Worm (Caenorhabditis elegans): ENCODE data around the gene scl-12.

The scl-12 gene

ce11 chrV:3812291-3812690, at the start of gene scl-12:
TSS of gene scl-12 (plus strand) at chrV:3812591.
- TF ChIP-seq him-1 (tag; optimal IDR thresholded peaks at IDR 0.05) (no peak), dao-5 (tag; optimal IDR thresholded peaks at IDR 0.05) (no peak), W03F9.2 (tag; optimal IDR thresholded peaks at IDR 0.05) (no peak)

ce11 chrV:3766904-3767303, 45.5 kb upstream of the scl-12 start, which contains the start of gene Y39H10A.1:
TSS of gene Y39H10A.1 (plus strand) at chrV:3767204.
- TF ChIP-seq dao-5 (tag; optimal IDR thresholded peaks at IDR 0.05) (no peak), W03F9.2 (tag; optimal IDR thresholded peaks at IDR 0.05) (no peak), him-1 (tag; optimal IDR thresholded peaks at IDR 0.05) (no peak)

- TF ChIP-seq W03F9.2 (tag; optimal IDR thresholded peaks at IDR 0.05) (no peak), dao-5 (tag; optimal IDR thresholded peaks at IDR 0.05) (no peak), him-1 (tag; optimal IDR thresholded peaks at IDR 0.05) (no peak)
These were observed 44.1 kb upstream of the scl-12 start, which contains the start of gene R08E5.4 for ce11 chrV:3768270-3768669. TSS of gene R08E5.4 (plus strand) at chrV:3768570.

- TF ChIP-seq dao-5 (tag; optimal IDR thresholded peaks at IDR 0.05) (no peak), W03F9.2 (tag; optimal IDR thresholded peaks at IDR 0.05) (no peak), him-1 (tag; optimal IDR thresholded peaks at IDR 0.05) (no peak)
These were observed 40.7 kb upstream of the scl-12 start, which contains the start of the genes R08E5.1 and rips-1 for ce11 chrV:3771437-3772256. TSS of gene R08E5.1 (minus strand) at chrV:3771518. TSS of gene rips-1 (plus strand) at chrV:3772021.

ce11 chrV:3773618-3774017, 38.8 kb upstream of the scl-12 start:
- TF ChIP-seq W03F9.2 (tag; optimal IDR thresholded peaks at IDR 0.05): no peak
- TF ChIP-seq him-1 (tag; optimal IDR thresholded peaks at IDR 0.05): no peak
- no peak for TF ChIP-seq dao-5 (tag; optimal IDR thresholded peaks at IDR 0.05)

ce11 chrV:3774653-3775052, 37.7 kb upstream of the scl-12 start:
- no peak for TF ChIP-seq W03F9.2 (tag; optimal IDR thresholded peaks at IDR 0.05)

- no peak for TF ChIP-seq dao-5 (tag; optimal IDR thresholded peaks at IDR 0.05)
- TF ChIP-seq him-1 (tag; optimal IDR thresholded peaks at IDR 0.05): no peak
- TF ChIP-seq W03F9.2 (tag; optimal IDR thresholded peaks at IDR 0.05): no peak
These were observed 36.3 kb upstream of the scl-12 start, which contains the start of gene cysl-3 for ce11 chrV:3776086-3776589. TSS of gene cysl-3 (minus strand) at chrV:3776136.

ce11 chrV:3776946-3777345, 35.4 kb upstream of the scl-12 start:
- TF ChIP-seq dao-5 (tag; optimal IDR thresholded peaks at IDR 0.05) (no peak), W03F9.2 (tag; optimal IDR thresholded peaks at IDR 0.05) (no peak), him-1 (tag; optimal IDR thresholded peaks at IDR 0.05) (no peak)

ce11 chrV:3784167-3784734, 28.1 kb upstream of the scl-12 start, which contains the start of gene R08F11.1:
TSS of gene R08F11.1 (minus strand) at chrV:3784217.
- TF ChIP-seq him-1 (tag; optimal IDR thresholded peaks at IDR 0.05) (no peak), W03F9.2 (tag; optimal IDR thresholded peaks at IDR 0.05) (no peak), dao-5 (tag; optimal IDR thresholded peaks at IDR 0.05) (no peak)

ce11 chrV:3788538-3788937, 23.9 kb upstream of the scl-12 start:
- TF ChIP-seq dao-5 (tag; optimal IDR thresholded peaks at IDR 0.05) (no peak), W03F9.2 (tag; optimal IDR thresholded peaks at IDR 0.05) (no peak), him-1 (tag; optimal IDR thresholded peaks at IDR 0.05) (no peak)

- TF ChIP-seq dao-5 (tag; optimal IDR thresholded peaks at IDR 0.05) (no peak), W03F9.2 (tag; optimal IDR thresholded peaks at IDR 0.05) (no peak), him-1 (tag; optimal IDR thresholded peaks at IDR 0.05) (no peak)
These were observed 22.6 kb upstream of the scl-12 start, which contains the start of gene R08F11.7 for ce11 chrV:3789770-3790169. TSS of gene R08F11.7 (plus strand) at chrV:3790070.

ce11 chrV:3790424-3790823, 22.0 kb upstream of the scl-12 start:
- TF ChIP-seq W03F9.2 (tag; optimal IDR thresholded peaks at IDR 0.05): no peak

- TF ChIP-seq dao-5 (tag; optimal IDR thresholded peaks at IDR 0.05) (no peak), him-1 (tag; optimal IDR thresholded peaks at IDR 0.05) (no peak), W03F9.2 (tag; optimal IDR thresholded peaks at IDR 0.05) (no peak)
These were observed 12.7 kb upstream of the scl-12 start for ce11 chrV:3799737-3800136.

ce11 chrV:3800378-3800777, 12.0 kb upstream of the scl-12 start, which contains the start of gene srt-30:
TSS of gene srt-30 (minus strand) at chrV:3800478.
- TF ChIP-seq W03F9.2 (tag; optimal IDR thresholded peaks at IDR 0.05) (no peak), dao-5 (tag; optimal IDR thresholded peaks at IDR 0.05) (no peak), him-1 (tag; optimal IDR thresholded peaks at IDR 0.05) (no peak)

All from whole organism, L4/young adult.